Worm (Caenorhabditis elegans) whole organism, L4/young adult: ENCODE results near the gene gcc-1.

Experiments
- dao-5 ChIP-seq: sonication (generic microtip); optimal IDR thresholded peaks from 2 replicates; lab custom pipeline; 2016; ENCODE audit warnings: missing genotype, missing genetic modification characterization, moderate library complexity, missing compliant biosample characterization
- him-1 ChIP-seq: sonication (generic microtip); optimal IDR thresholded peaks from 2 replicates; lab custom pipeline; 2016; ENCODE audit warnings: missing genotype, missing genetic modification reagents, missing genetic modification characterization, missing compliant biosample characterization

ce11 chrX:3118596-3119287 lies 41.0 kb upstream of the gcc-1 start:
- TF ChIP-seq him-1 (no peak), dao-5 (no peak)
